Fruit fly (Drosophila melanogaster) S2 (cell line): ENCODE data around the gene lectin-28C.

Experiments used
- CG8478 ChIP-seq: fragments of >200 bp; optimal IDR thresholded peaks from 2 replicates; lab custom pipeline; 2018
- CTCF ChIP-seq, 2 experiments: fragments of >200 bp; optimal IDR thresholded peaks; 2 replicates each; lab custom pipeline; 2018

DNA sequence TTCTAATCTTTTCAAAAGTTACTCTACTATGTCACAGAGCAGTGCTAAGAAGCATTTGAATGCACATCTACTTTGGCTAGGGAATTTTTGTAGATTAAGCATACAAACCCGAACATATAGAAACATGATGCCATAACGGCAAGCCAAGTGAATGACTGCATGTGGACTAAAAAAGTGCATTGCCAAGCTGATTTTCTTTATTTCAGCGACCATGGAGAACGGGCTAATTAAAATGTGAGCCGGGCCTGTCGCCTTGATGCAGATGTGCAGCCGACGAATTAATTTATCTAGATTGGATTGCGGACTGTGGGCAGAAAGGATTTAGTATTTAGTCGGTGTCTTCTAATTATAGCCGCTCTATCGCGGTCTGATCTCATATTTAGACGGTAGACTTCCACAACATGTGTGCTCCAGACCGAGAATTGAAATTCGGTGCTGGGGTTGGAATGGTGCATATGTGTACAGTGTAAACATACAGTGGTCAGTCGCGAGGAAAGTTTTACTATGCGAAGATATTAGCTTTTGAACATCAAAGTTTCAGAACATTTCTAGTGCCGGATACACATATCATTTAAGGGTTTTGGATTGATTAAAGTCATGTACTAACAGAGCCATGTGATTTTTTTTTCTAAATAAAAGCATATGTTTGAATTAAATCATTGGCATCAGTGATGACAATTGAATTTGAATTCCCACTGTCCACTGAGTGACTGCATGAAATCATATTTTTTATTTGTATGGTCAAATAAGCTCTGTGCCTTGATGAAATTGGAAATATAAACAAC lies 44.1 kb upstream of the lectin-28C start:
- TF ChIP-seq CTCF (optimal IDR thresholded peaks at IDR 0.05; lab: Kevin White, UChicago) (no peak), CG8478 (lab: Kevin White, UChicago) (no peak)
